Worm (Caenorhabditis elegans): ENCODE results near the gene F48F5.8.

F48F5.8 gene

DNA sequence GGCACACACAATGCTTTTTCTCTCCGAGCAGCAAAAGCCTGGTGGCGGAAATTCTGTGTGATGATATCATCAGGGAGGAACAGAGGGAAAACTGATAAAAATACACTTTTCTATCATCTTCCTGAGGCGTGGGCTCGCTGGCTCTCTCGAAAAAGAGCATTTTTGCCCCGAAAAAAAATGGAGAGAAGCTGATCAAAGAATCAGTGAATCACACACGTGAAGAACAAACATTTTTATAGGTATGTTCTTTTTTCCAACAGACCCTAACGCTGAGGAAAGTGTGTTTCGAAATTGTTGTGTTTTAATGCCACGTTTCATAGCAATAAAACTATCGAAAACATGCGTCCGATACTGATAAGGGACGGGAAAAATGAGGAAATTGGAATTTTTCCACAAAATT is 8.4 kb upstream of the F48F5.8 start:
- TF ChIP-seq pat-9 (tag; optimal IDR thresholded peaks at IDR 0.05) (no peak), hlh-30 (tag; optimal IDR thresholded peaks at IDR 0.05; ENCODE audit: insufficient read depth) (no peak), Y22D7AL.16 (tag; optimal IDR thresholded peaks at IDR 0.05) (no peak), npax-4 (tag; optimal IDR thresholded peaks at IDR 0.05) (no peak), elt-2 (tag; optimal IDR thresholded peaks at IDR 0.05) (peak; percentile 5)

- TF ChIP-seq hlh-30 (tag; optimal IDR thresholded peaks at IDR 0.05; ENCODE audit: insufficient read depth) (peak; percentile 36), ceh-9 (tag; optimal IDR thresholded peaks at IDR 0.05) (no peak), lim-6 (tag; optimal IDR thresholded peaks at IDR 0.05) (no peak), nfya-1 (tag; optimal IDR thresholded peaks at IDR 0.05) (peak; percentile 19)
These were observed 7.3 kb upstream of the F48F5.8 start for ce11 chrV:20417809-20418208.

ce11 chrV:20418768-20419167 is 6.4 kb upstream of the F48F5.8 start:
- TF ChIP-seq hlh-15 (tag; optimal IDR thresholded peaks at IDR 0.05) (no peak), hlh-30 (tag; optimal IDR thresholded peaks at IDR 0.05; ENCODE audit: insufficient read depth) (peak; percentile 77), elt-2 (tag; optimal IDR thresholded peaks at IDR 0.05) (peak; percentile 20), ceh-45 (GFP tag; IDR thresholded peaks at IDR 0.05) (no peak)

ce11 chrV:20419643-20420042 is 5.5 kb upstream of the F48F5.8 start:
- TF ChIP-seq lin-11 (tag; optimal IDR thresholded peaks at IDR 0.05) = no peak
- no peak for TF ChIP-seq C08G9.2 (tag; optimal IDR thresholded peaks at IDR 0.05)
- no peak for TF ChIP-seq che-1 (tag; optimal IDR thresholded peaks at IDR 0.05)

DNA sequence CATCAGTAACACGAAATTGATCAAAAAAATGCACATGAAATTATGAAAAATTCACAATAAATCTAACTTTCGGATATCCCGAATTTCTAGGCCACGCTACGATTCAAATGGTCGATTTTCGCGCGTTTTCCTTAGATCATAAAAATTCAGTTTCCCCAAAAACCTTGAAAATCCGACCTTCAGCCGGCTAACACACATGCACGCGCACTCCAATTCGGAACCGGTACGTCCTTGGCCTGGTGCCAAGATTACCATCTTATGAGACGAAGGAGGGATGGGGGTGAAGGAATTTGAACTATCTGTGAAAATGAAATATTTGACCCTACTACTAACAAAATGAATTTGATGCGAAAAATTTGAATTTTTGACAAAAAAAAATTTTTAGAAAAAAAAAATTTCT is 2.4 kb upstream of the F48F5.8 start:
- no peak for TF ChIP-seq ceh-18 (tag; optimal IDR thresholded peaks at IDR 0.05)
- no peak for TF ChIP-seq elt-2 (tag; optimal IDR thresholded peaks at IDR 0.05)
- TF ChIP-seq dmd-4 (tag; optimal IDR thresholded peaks at IDR 0.05; ENCODE audit: borderline replicate concordance) = no peak
- no peak for TF ChIP-seq ceh-22 (tag; optimal IDR thresholded peaks at IDR 0.05)
- no peak for TF ChIP-seq sox-2 (GFP tag; IDR thresholded peaks at IDR 0.05)
- no peak for TF ChIP-seq nfya-1 (tag; optimal IDR thresholded peaks at IDR 0.05)
- TF ChIP-seq npax-4 (tag; optimal IDR thresholded peaks at IDR 0.05) = no peak
- no peak for TF ChIP-seq unc-55 (GFP tag; optimal IDR thresholded peaks at IDR 0.05)
- TF ChIP-seq C38D4.7 (GFP tag; optimal IDR thresholded peaks at IDR 0.05) = no peak

- no peak for TF ChIP-seq hlh-6 (tag; optimal IDR thresholded peaks at IDR 0.05)
- peak; percentile 9 for TF ChIP-seq elt-2 (tag; optimal IDR thresholded peaks at IDR 0.05)
- TF ChIP-seq fkh-6 (tag; optimal IDR thresholded peaks at IDR 0.05) = no peak
These were observed 1.7 kb upstream of the F48F5.8 start for ce11 chrV:20423428-20423827.

DNA sequence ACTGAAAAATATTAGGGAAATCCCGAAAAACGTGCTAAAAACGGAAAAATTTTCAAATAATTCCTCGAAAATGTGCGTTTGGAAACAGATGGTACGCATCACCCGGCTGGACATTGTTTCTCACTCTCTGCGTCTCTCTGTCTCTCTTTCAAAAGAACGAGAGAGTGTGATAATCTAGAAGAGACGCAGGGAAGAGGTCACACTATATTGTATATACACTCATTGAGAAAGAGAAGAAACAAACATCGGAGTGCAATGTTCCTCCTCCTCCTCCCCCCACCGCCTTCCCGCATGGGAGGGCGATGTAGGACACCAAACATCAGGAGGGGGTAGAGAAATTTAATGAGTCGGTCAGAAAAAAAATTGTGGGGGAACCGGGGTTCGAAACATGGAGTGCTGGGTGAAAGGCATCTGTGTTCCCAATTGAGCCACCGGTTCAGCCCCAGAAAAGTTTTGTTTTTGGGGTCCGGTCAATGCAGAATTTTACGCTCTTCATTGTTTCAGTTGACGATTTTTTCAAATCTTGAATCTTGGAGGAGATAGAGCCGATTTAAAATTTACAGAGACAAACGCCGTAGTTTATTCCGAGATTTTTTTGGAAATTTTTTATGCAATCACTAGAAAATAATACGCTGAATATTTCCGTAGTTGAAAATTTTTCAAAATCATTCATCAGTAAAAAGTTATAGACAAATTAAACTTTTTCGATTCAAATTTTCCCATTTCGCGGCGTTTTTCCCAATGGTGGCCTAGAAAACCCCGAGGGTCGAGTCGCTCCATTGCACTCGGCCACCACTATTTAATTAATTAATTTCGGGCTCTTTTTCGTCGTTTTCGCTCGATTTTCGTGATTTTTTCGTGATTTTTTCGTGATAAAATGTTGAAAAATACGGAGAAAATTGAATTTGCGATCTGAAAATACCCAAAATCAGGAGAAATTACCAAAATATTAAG is 636 bp upstream of the F48F5.8 start:
- TF ChIP-seq npax-4 (tag; optimal IDR thresholded peaks at IDR 0.05) (no peak), pha-2 (tag; optimal IDR thresholded peaks at IDR 0.05) (peak; percentile 17), hlh-30 (tag; optimal IDR thresholded peaks at IDR 0.05; ENCODE audit: insufficient read depth) (peak; percentile 69), ceh-30 (tag; optimal IDR thresholded peaks at IDR 0.05) (no peak), C38D4.7 (GFP tag; optimal IDR thresholded peaks at IDR 0.05) (no peak), unc-55 (GFP tag; optimal IDR thresholded peaks at IDR 0.05) (peak; percentile 27), unc-42 (tag; optimal IDR thresholded peaks at IDR 0.05) (peak; percentile 87), mec-3 (tag; optimal IDR thresholded peaks at IDR 0.05; ENCODE audit: borderline replicate concordance) (peak; percentile 67), K09A11.1 (tag; optimal IDR thresholded peaks at IDR 0.05; ENCODE audit: insufficient read depth) (no peak), unc-3 (GFP tag; conservative IDR thresholded peaks at IDR 0.05) (no peak), unc-3 (tag; optimal IDR thresholded peaks at IDR 0.05) (no peak), zip-5 (tag; optimal IDR thresholded peaks at IDR 0.05) (peak; percentile 46), hlh-8 (tag; optimal IDR thresholded peaks at IDR 0.05) (peak; percentile 68), ceh-31 (tag; optimal IDR thresholded peaks at IDR 0.05) (peak; percentile 90), sox-2 (GFP tag; IDR thresholded peaks at IDR 0.05) (peak; percentile 39), ceh-14 (tag; optimal IDR thresholded peaks at IDR 0.05) (peak; percentile 78), fkh-6 (tag; optimal IDR thresholded peaks at IDR 0.05) (peak; percentile 37), eyg-1 (tag; optimal IDR thresholded peaks at IDR 0.05) (no peak), C08G9.2 (tag; optimal IDR thresholded peaks at IDR 0.05) (peak; percentile 89), lim-6 (tag; optimal IDR thresholded peaks at IDR 0.05) (peak; percentile 47), ceh-2 (tag; optimal IDR thresholded peaks at IDR 0.05) (peak; percentile 72), tbx-7 (tag; optimal IDR thresholded peaks at IDR 0.05) (peak; percentile 78), rnt-1 (tag; optimal IDR thresholded peaks at IDR 0.05) (peak; percentile 41), pros-1 (tag; optimal IDR thresholded peaks at IDR 0.05) (peak; percentile 47)

Data from whole organism, late embryonic.